Fruit fly (Drosophila melanogaster): ENCODE measurements around the gene CG32264.

Gene CG32264

dm6 chr3L:3788790-3789421 is 17.4 kb downstream of the CG32264 start:
- TF ChIP-seq Pdp1 (GFP tag; optimal IDR thresholded peaks at IDR 0.05) (no peak), gcm2 (GFP tag; optimal IDR thresholded peaks at IDR 0.05) (no peak), CG3838 (GFP tag; optimal IDR thresholded peaks at IDR 0.05) (no peak), fd3F (GFP tag; optimal IDR thresholded peaks at IDR 0.05) (no peak), gem (tag; optimal IDR thresholded peaks at IDR 0.05) (peak; percentile 70), CG33557 (GFP tag; optimal IDR thresholded peaks at IDR 0.05) (no peak), Hr51 (GFP tag; optimal IDR thresholded peaks at IDR 0.05) (peak in 1 of 2 experiments; percentile 47), sob (GFP tag; IDR thresholded peaks at IDR 0.05) (0 out of 2 replicates have a peak, but pooled peaks have one; percentile 4), sna (GFP tag; IDR thresholded peaks at IDR 0.05; ENCODE audit: partially characterized antibody) (peak; percentile 42; the same call in 1 of the 2 replicates), CG2116 (GFP tag; optimal IDR thresholded peaks at IDR 0.05) (no peak), CG8478 (optimal IDR thresholded peaks at IDR 0.05) (no peak), yki (optimal IDR thresholded peaks at IDR 0.05) (no peak), ase (GFP tag; IDR thresholded peaks at IDR 0.05) (no peak), CG9932 (GFP tag; IDR thresholded peaks at IDR 0.05) (no peak), CG15601 (tag; optimal IDR thresholded peaks at IDR 0.05) (peak; percentile 38), luna (GFP tag; optimal IDR thresholded peaks at IDR 0.05) (no peak), Bteb2 (GFP tag; optimal IDR thresholded peaks at IDR 0.05) (no peak), CG6791 (GFP tag; IDR thresholded peaks at IDR 0.05; ENCODE audit: partially characterized antibody) (peak; percentile 70), CG6765 (GFP tag; optimal IDR thresholded peaks at IDR 0.05) (no peak), chinmo (GFP tag; IDR thresholded peaks at IDR 0.05; ENCODE audit: partially characterized antibody) (peak; percentile 86; the same call in 2 of the 4 replicates), CG30431 (GFP tag; optimal IDR thresholded peaks at IDR 0.05) (no peak), sens (GFP tag) (peak; percentile 28), Hr3 (GFP tag; optimal IDR thresholded peaks at IDR 0.05) (no peak), ken (GFP tag; IDR thresholded peaks at IDR 0.05) (no peak), CG1529 (GFP tag; optimal IDR thresholded peaks at IDR 0.05) (no peak), CG30403 (GFP tag; optimal IDR thresholded peaks at IDR 0.05) (no peak), insv (GFP tag; optimal IDR thresholded peaks at IDR 0.05) (no peak), CG3726 (GFP tag; IDR thresholded peaks at IDR 0.05) (no peak), gro (GFP tag; optimal IDR thresholded peaks at IDR 0.05) (no peak), CG1792 (GFP tag; optimal IDR thresholded peaks at IDR 0.05) (no peak), vfl (GFP tag; optimal IDR thresholded peaks at IDR 0.05) (no peak), CG15269 (tag; optimal IDR thresholded peaks at IDR 0.05) (peak; percentile 12), peb (GFP tag; IDR thresholded peaks at IDR 0.05) (no peak), onecut (GFP tag; IDR thresholded peaks at IDR 0.05) (no peak), CG12236 (GFP tag; optimal IDR thresholded peaks at IDR 0.05) (no peak), btn (GFP tag; optimal IDR thresholded peaks at IDR 0.05) (no peak), NfI (GFP tag; optimal IDR thresholded peaks at IDR 0.05) (peak; percentile 52), PHDP (tag; optimal IDR thresholded peaks at IDR 0.05) (peak; percentile 55), Dp (GFP tag; optimal IDR thresholded peaks at IDR 0.05) (peak; percentile 17), bcd (GFP tag; optimal IDR thresholded peaks at IDR 0.05) (peak; percentile 7), CG8765 (GFP tag; IDR thresholded peaks at IDR 0.05) (no peak), ATbp (GFP tag; optimal IDR thresholded peaks at IDR 0.05) (peak; percentile 39), CG16863 (GFP tag; optimal IDR thresholded peaks at IDR 0.05) (no peak), Chrac-16 (GFP tag; optimal IDR thresholded peaks at IDR 0.05) (no peak), CG3163 (GFP tag; optimal IDR thresholded peaks at IDR 0.05) (peak; percentile 64), CG34224 (GFP tag; IDR thresholded peaks at IDR 0.05; ENCODE audit: partially characterized antibody) (peak; percentile 66), CG14710 (tag; optimal IDR thresholded peaks at IDR 0.05) (peak; percentile 11), ftz-f1 (GFP tag; optimal IDR thresholded peaks at IDR 0.05) (no peak), Optix (GFP tag; IDR thresholded peaks at IDR 0.05) (no peak; the same call in 2 of the 3 replicates), CG34422 (GFP tag; IDR thresholded peaks at IDR 0.05) (peak; percentile 71; the same call in 1 of the 3 replicates), Hmr (GFP tag; optimal IDR thresholded peaks at IDR 0.05) (peak; percentile 36)
